Worm (Caenorhabditis elegans) whole organism, midembryonic: Measurements from ENCODE around the gene C37C3.2.

Source experiments
- T22C8.4 ChIP-seq: fragments of 200-800 bp; sonication (Bioruptor generic); IDR thresholded peaks from 2 replicates; pipeline ENCODE4 v1.3.6; 2022; ENCODE audit warnings: missing genetic modification characterization, missing compliant biosample characterization
- flt-1 ChIP-seq: fragments of 200-800 bp; sonication (Bioruptor generic); IDR thresholded peaks from 2 replicates; pipeline ENCODE4 v1.3.6; 2022; ENCODE audit warnings: missing genetic modification characterization, missing compliant biosample characterization
- klf-2 ChIP-seq: fragments of 200-800 bp; sonication (Bioruptor generic); conservative IDR thresholded peaks from 2 replicates; pipeline ENCODE4 v1.3.6; 2022; ENCODE audit warnings: missing genetic modification reagents, missing genetic modification characterization, missing compliant biosample characterization
- med-1 ChIP-seq: sonication (generic microtip); optimal IDR thresholded peaks from 2 replicates; lab custom pipeline; 2017; ENCODE audit warnings: missing genetic modification characterization, mild to moderate bottlenecking, missing compliant biosample characterization, antibody characterized with exemption, missing genetic modification reagents; ENCODE audit not compliant: insufficient read depth
- ref-1 ChIP-seq: fragments of 200-800 bp; sonication (Bioruptor generic); conservative IDR thresholded peaks from 2 replicates; pipeline ENCODE4 v1.3.6; 2022; ENCODE audit warnings: missing genetic modification reagents, missing genetic modification characterization, missing compliant biosample characterization
- tab-1 ChIP-seq: fragments of 200-800 bp; sonication (Bioruptor generic); IDR thresholded peaks from 2 replicates; pipeline ENCODE4 v1.3.6; 2022; ENCODE audit warnings: missing genetic modification characterization, missing compliant biosample characterization
- ztf-23 ChIP-seq: fragments of 200-800 bp; sonication (Bioruptor generic); IDR thresholded peaks from 2 replicates; pipeline ENCODE4 v1.3.6; 2022; ENCODE audit warnings: missing genetic modification reagents, missing genetic modification characterization, missing compliant biosample characterization
- ztf-29 ChIP-seq: fragments of 200-800 bp; sonication (Bioruptor generic); IDR thresholded peaks from 2 replicates; pipeline ENCODE4 v1.3.6; 2022; ENCODE audit warnings: missing genetic modification reagents, missing genetic modification characterization, missing compliant biosample characterization

ce11 chrV:7904389-7904788, 48.6 kb downstream of the C37C3.2 start:
- TF ChIP-seq ref-1 (GFP tag; lab: Robert Waterston, UW) (no peak), ztf-23 (GFP tag; lab: Robert Waterston, UW) (no peak), flt-1 (GFP tag; lab: Robert Waterston, UW) (no peak), ztf-29 (GFP tag; lab: Robert Waterston, UW) (no peak), med-1 (GFP tag; lab: Kevin White, UChicago) (no peak), T22C8.4 (no peak), klf-2 (GFP tag; lab: Robert Waterston, UW) (no peak), tab-1 (no peak)
